Worm (Caenorhabditis elegans): Measurements from ENCODE around the gene fkb-1.
A peak's percentile ranks its signal among the peaks of the same experiment; 100 is the strongest.

fkb-1 gene

ce11 chrIV:11022303-11022702 lies 14.1 kb upstream of the fkb-1 start, which contains the start of gene alh-3:
alh-3 (plus strand) TSS chrIV:11022603.
- TF ChIP-seq aly-2 (tag; optimal IDR thresholded peaks at IDR 0.05) (no peak), nhr-28 (tag; optimal IDR thresholded peaks at IDR 0.05) (no peak), nhr-12 (tag; optimal IDR thresholded peaks at IDR 0.05) (no peak)

ce11 chrIV:11025941-11026340 lies 10.4 kb upstream of the fkb-1 start:
- TF ChIP-seq ceh-16 (tag; optimal IDR thresholded peaks at IDR 0.05) (no peak), nhr-25 (tag; optimal IDR thresholded peaks at IDR 0.05) (peak; percentile 8), pqm-1 (tag; optimal IDR thresholded peaks at IDR 0.05) (no peak), nhr-77 (tag; optimal IDR thresholded peaks at IDR 0.05) (no peak), nhr-28 (tag; optimal IDR thresholded peaks at IDR 0.05) (no peak), ama-1 (optimal IDR thresholded peaks at IDR 0.05) (peak; percentile 92), elt-2 (tag; optimal IDR thresholded peaks at IDR 0.05) (no peak), fos-1 (tag; optimal IDR thresholded peaks at IDR 0.05) (no peak), nhr-12 (tag; optimal IDR thresholded peaks at IDR 0.05) (no peak), lsy-12 (tag; optimal IDR thresholded peaks at IDR 0.05) (peak; percentile 49), pha-4 (tag; optimal IDR thresholded peaks at IDR 0.05) (peak; percentile 16), hmg-11 (tag; optimal IDR thresholded peaks at IDR 0.05) (no peak), nfya-1 (tag; optimal IDR thresholded peaks at IDR 0.05; ENCODE audit: insufficient read depth) (peak; percentile 24), ceh-28 (tag; optimal IDR thresholded peaks at IDR 0.05) (no peak), daf-12 (tag; optimal IDR thresholded peaks at IDR 0.05) (no peak), sea-2 (GFP tag; optimal IDR thresholded peaks at IDR 0.05) (peak; percentile 36), lin-39 (tag; optimal IDR thresholded peaks at IDR 0.05) (peak; percentile 58), ceh-9 (tag; optimal IDR thresholded peaks at IDR 0.05) (no peak), nhr-43 (tag; optimal IDR thresholded peaks at IDR 0.05; ENCODE audit: poor library complexity, severe bottlenecking) (peak; percentile 87), ztf-4 (tag; optimal IDR thresholded peaks at IDR 0.05) (no peak), tbx-2 (tag; optimal IDR thresholded peaks at IDR 0.05) (peak; percentile 43), elt-3 (tag; optimal IDR thresholded peaks at IDR 0.05) (peak in 1 of 3 experiments; percentile 8)

DNA sequence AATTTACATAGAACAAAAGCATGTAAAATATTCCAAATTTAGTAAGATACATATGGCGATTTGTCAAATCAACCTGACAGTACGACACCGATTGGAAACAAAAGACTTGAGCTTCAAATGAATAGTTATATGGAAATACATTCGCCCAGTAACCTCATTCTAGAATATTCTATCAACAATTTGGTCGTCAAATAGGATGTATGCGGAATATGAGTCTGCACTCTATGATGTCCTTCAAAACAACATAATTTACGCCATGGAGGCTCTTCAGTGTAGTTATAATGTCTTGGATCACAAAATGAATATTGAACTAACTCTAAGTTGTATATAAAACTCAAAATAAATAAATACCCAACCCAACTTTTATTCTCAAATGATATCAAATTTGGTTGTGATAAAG lies 9.7 kb upstream of the fkb-1 start:
- TF ChIP-seq ama-1 (optimal IDR thresholded peaks at IDR 0.05) (no peak), snpc-4 (tag; optimal IDR thresholded peaks at IDR 0.05) (peak; percentile 5), elt-2 (tag; optimal IDR thresholded peaks at IDR 0.05) (peak; percentile 0), skn-1 (tag; optimal IDR thresholded peaks at IDR 0.05) (peak; percentile 31), lin-15B (tag; optimal IDR thresholded peaks at IDR 0.05) (peak; percentile 31), pha-4 (tag; optimal IDR thresholded peaks at IDR 0.05) (no peak)

DNA sequence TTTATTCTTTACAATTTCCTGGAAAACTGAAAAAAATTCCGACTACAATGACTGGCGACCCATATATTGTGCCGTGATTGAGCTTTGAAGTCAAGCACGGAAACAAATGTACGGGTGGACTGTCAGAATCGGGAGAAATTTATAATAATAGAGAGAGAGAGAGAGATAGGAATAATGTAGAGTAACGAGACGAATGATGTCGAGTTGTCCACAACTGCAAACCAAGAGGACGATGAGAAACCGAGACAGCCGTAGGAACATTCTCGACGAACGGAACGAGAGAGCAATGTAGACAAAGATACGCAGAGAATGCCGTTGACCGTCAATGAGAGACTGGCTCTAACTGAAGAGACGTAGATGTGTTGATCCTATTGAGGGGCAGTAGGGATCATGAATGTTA lies 8.8 kb upstream of the fkb-1 start:
- TF ChIP-seq ceh-9 (tag; optimal IDR thresholded peaks at IDR 0.05) (peak; percentile 63), unc-39 (tag; optimal IDR thresholded peaks at IDR 0.05) (no peak), ama-1 (optimal IDR thresholded peaks at IDR 0.05) (peak; percentile 92), lin-39 (tag; optimal IDR thresholded peaks at IDR 0.05) (peak; percentile 92), fos-1 (tag; optimal IDR thresholded peaks at IDR 0.05) (peak; percentile 73), jun-1 (tag; optimal IDR thresholded peaks at IDR 0.05) (peak; percentile 77), R02D3.7 (tag; optimal IDR thresholded peaks at IDR 0.05) (peak; percentile 46), ztf-4 (tag; optimal IDR thresholded peaks at IDR 0.05) (no peak), snpc-4 (tag; optimal IDR thresholded peaks at IDR 0.05) (peak; percentile 76), unc-62 (GFP tag; optimal IDR thresholded peaks at IDR 0.05) (peak; percentile 70), fkh-10 (GFP tag; optimal IDR thresholded peaks at IDR 0.05) (no peak), hmg-11 (tag; optimal IDR thresholded peaks at IDR 0.05) (peak; percentile 87), nhr-67 (tag; optimal IDR thresholded peaks at IDR 0.05) (no peak), nhr-77 (tag; optimal IDR thresholded peaks at IDR 0.05) (no peak), lin-15B (tag; optimal IDR thresholded peaks at IDR 0.05) (peak; percentile 64), tbx-2 (tag; optimal IDR thresholded peaks at IDR 0.05) (peak; percentile 47), zag-1 (tag; optimal IDR thresholded peaks at IDR 0.05) (peak; percentile 53), mml-1 (tag; optimal IDR thresholded peaks at IDR 0.05) (no peak), nhr-23 (tag; optimal IDR thresholded peaks at IDR 0.05) (peak; percentile 94), ceh-28 (tag; optimal IDR thresholded peaks at IDR 0.05) (peak; percentile 66), nhr-43 (tag; optimal IDR thresholded peaks at IDR 0.05; ENCODE audit: poor library complexity, severe bottlenecking) (peak; percentile 80), nhr-237 (tag; optimal IDR thresholded peaks at IDR 0.05) (no peak), pha-4 (tag; optimal IDR thresholded peaks at IDR 0.05) (peak; percentile 96), skn-1 (tag; optimal IDR thresholded peaks at IDR 0.05) (peak; percentile 84), aly-2 (tag; optimal IDR thresholded peaks at IDR 0.05) (no peak), elt-2 (tag; optimal IDR thresholded peaks at IDR 0.05) (peak; percentile 72), lsy-12 (tag; optimal IDR thresholded peaks at IDR 0.05) (peak; percentile 58), nhr-11 (tag; optimal IDR thresholded peaks at IDR 0.05) (no peak), nhr-25 (tag; optimal IDR thresholded peaks at IDR 0.05) (peak; percentile 94), ztf-11 (tag; optimal IDR thresholded peaks at IDR 0.05) (no peak), pqm-1 (tag; optimal IDR thresholded peaks at IDR 0.05) (peak; percentile 69), sea-2 (GFP tag; optimal IDR thresholded peaks at IDR 0.05) (no peak), nfya-1 (tag; optimal IDR thresholded peaks at IDR 0.05; ENCODE audit: insufficient read depth) (peak; percentile 90), mdl-1 (tag; optimal IDR thresholded peaks at IDR 0.05) (peak; percentile 13)

Data from whole organism, L3 larva.